Worm (Caenorhabditis elegans) whole organism, mixed stage, embryonic: Measurements from ENCODE around the gene F26G1.3.

Source experiments
- nhr-12 ChIP-seq: fragments of 150-350 bp; optimal IDR thresholded peaks from 2 replicates; lab custom pipeline; 2014; ENCODE audit warnings: missing biosample characterization, missing genetic modification characterization
- unc-62 ChIP-seq: fragments of 150-350 bp; optimal IDR thresholded peaks from 2 replicates; lab custom pipeline; 2014; ENCODE audit warnings: missing biosample characterization, missing genetic modification reagents, missing genetic modification characterization
- ztf-11 ChIP-seq: fragments of 150-350 bp; optimal IDR thresholded peaks from 2 replicates; lab custom pipeline; 2014; ENCODE audit warnings: missing biosample characterization, missing genetic modification characterization

- TF ChIP-seq nhr-12: no peak
- no peak for TF ChIP-seq unc-62 (GFP tag; lab: Kevin White, UChicago)
- no peak for TF ChIP-seq ztf-11
These were observed 32.4 kb upstream of the F26G1.3 start, which contains the start of gene F10G7.10 for ce11 chrII:4726120-4726519.
